Worm (Caenorhabditis elegans) whole organism, L4/young adult: ENCODE data around the gene Y47D7A.11.

Experiments used
- W03F9.2 ChIP-seq: fragments of 150-350 bp; optimal IDR thresholded peaks from 2 replicates; lab custom pipeline; 2014; ENCODE audit warnings: missing biosample characterization, missing genetic modification characterization
- dao-5 ChIP-seq: sonication (generic microtip); optimal IDR thresholded peaks from 2 replicates; lab custom pipeline; 2016; ENCODE audit warnings: missing genotype, missing genetic modification characterization, moderate library complexity, missing compliant biosample characterization
- him-1 ChIP-seq: sonication (generic microtip); optimal IDR thresholded peaks from 2 replicates; lab custom pipeline; 2016; ENCODE audit warnings: missing genotype, missing genetic modification reagents, missing genetic modification characterization, missing compliant biosample characterization

ce11 chrV:4423860-4424401 lies 4.2 kb downstream of the Y47D7A.11 start, which contains the start of the genes Y47D7A.9 and Y47D7A.19:
- no peak for TF ChIP-seq W03F9.2 (tag; lab: Kevin White, UChicago)
- TF ChIP-seq dao-5 (tag; lab: Kevin White, UChicago): no peak
- TF ChIP-seq him-1 (tag; lab: Kevin White, UChicago): no peak
